Worm (Caenorhabditis elegans) whole organism, L1 larva: ENCODE results near the gene rars-1.

Source experiments
- C16A3.4 ChIP-seq: fragments of 150-350 bp; optimal IDR thresholded peaks from 2 replicates; lab custom pipeline; 2014; ENCODE audit warnings: missing biosample characterization, missing genetic modification characterization
- aha-1 ChIP-seq: fragments of 150-350 bp; optimal IDR thresholded peaks from 2 replicates; lab custom pipeline; 2014; ENCODE audit warnings: missing biosample characterization, missing genetic modification characterization
- ama-1 ChIP-seq: fragments of 150-350 bp; optimal IDR thresholded peaks from 2 replicates; lab custom pipeline; 2014
- ceh-82 ChIP-seq, 3 experiments: fragments of 150-350 bp in 1 of 3; sonication (generic microtip) in 2 of 3; optimal IDR thresholded peaks; 2 replicates each; lab custom pipeline; 2014 to 2017; ENCODE audit warnings: missing biosample characterization in 3 of 3, missing genetic modification characterization in 3 of 3
- ceh-88 ChIP-seq: fragments of 200-800 bp; sonication (Bioruptor generic); IDR thresholded peaks from 2 replicates; pipeline ENCODE4 v1.3.6; 2022; ENCODE audit warnings: missing genetic modification characterization, missing compliant biosample characterization
- ceh-90 ChIP-seq: sonication (generic microtip); optimal IDR thresholded peaks from 2 replicates; lab custom pipeline; 2016; ENCODE audit warnings: missing genetic modification characterization, missing compliant biosample characterization
- ces-1 ChIP-seq: fragments of 150-350 bp; optimal IDR thresholded peaks from 2 replicates; lab custom pipeline; 2014; ENCODE audit warnings: missing biosample characterization, missing genetic modification reagents, missing genetic modification characterization
- dpl-1 ChIP-seq, 3 experiments: fragments of 150-350 bp in 2 of 3; sonication (generic microtip) in 1 of 3; optimal IDR thresholded peaks; 2 replicates each; lab custom pipeline; 2014 to 2017; ENCODE audit warnings: missing biosample characterization in 3 of 3, missing genetic modification characterization in 3 of 3, missing genetic modification reagents in 3 of 3
- efl-1 ChIP-seq, 4 experiments: fragments of 150-350 bp; optimal IDR thresholded peaks in 3 of 4; peaks in 1 of 4; 1 replicate in 1 of 4; 2 replicates in 3 of 4; lab custom pipeline; 2014; ENCODE audit warnings: missing biosample characterization in 2 of 4, missing genetic modification characterization in 2 of 4, missing genetic modification reagents in 2 of 4
- efl-3 ChIP-seq: fragments of 200-800 bp; sonication (Bioruptor generic); optimal IDR thresholded peaks from 2 replicates; lab custom pipeline; 2018; ENCODE audit warnings: mild to moderate bottlenecking, missing genetic modification characterization, missing compliant biosample characterization
- elt-2 ChIP-seq: sonication (generic microtip); optimal IDR thresholded peaks from 2 replicates; lab custom pipeline; 2016; ENCODE audit warnings: missing genetic modification characterization, mild to moderate bottlenecking, inconsistent platforms, missing compliant biosample characterization, missing genetic modification reagents
- fkh-8 ChIP-seq: sonication (generic microtip); optimal IDR thresholded peaks from 2 replicates; lab custom pipeline; 2016; ENCODE audit warnings: mild to moderate bottlenecking, missing genetic modification characterization, missing compliant biosample characterization
- fos-1 ChIP-seq: fragments of 150-350 bp; optimal IDR thresholded peaks from 2 replicates; lab custom pipeline; 2014; ENCODE audit warnings: missing biosample characterization, missing genetic modification characterization
- grh-1 ChIP-seq: fragments of 200-800 bp; sonication (Bioruptor generic); IDR thresholded peaks from 2 replicates; pipeline ENCODE4 v1.3.6; 2022; ENCODE audit warnings: missing genetic modification reagents, missing genetic modification characterization, missing compliant biosample characterization
- irx-1 ChIP-seq: sonication (generic microtip); optimal IDR thresholded peaks from 2 replicates; lab custom pipeline; 2016; ENCODE audit warnings: missing genetic modification characterization, missing compliant biosample characterization
- isw-1 ChIP-seq: fragments of 200-800 bp; sonication (Bioruptor generic); IDR thresholded peaks from 2 replicates; pipeline ENCODE4 v1.3.6; 2022; ENCODE audit warnings: missing genetic modification characterization, missing compliant biosample characterization
- lin-13 ChIP-seq: fragments of 150-350 bp; optimal IDR thresholded peaks from 2 replicates; lab custom pipeline; 2014; ENCODE audit warnings: missing biosample characterization, missing genetic modification reagents, missing genetic modification characterization
- lin-14 ChIP-seq: fragments of 200-800 bp; sonication (Bioruptor generic); optimal IDR thresholded peaks from 2 replicates; lab custom pipeline; 2018; ENCODE audit warnings: mild to moderate bottlenecking, missing genetic modification characterization, moderate library complexity, missing compliant biosample characterization
- lin-15B ChIP-seq: fragments of 150-350 bp; sonication (generic microtip); optimal IDR thresholded peaks from 3 replicates; lab custom pipeline; 2014; ENCODE audit warnings: missing biosample characterization, missing genetic modification characterization
- lin-35 ChIP-seq, 2 experiments: fragments of 150-350 bp; optimal IDR thresholded peaks; 2 replicates each; lab custom pipeline; 2014; ENCODE audit warnings: missing biosample characterization in 2 of 2, missing genetic modification characterization in 2 of 2, missing genetic modification reagents in 2 of 2
- lin-39 ChIP-seq: fragments of 150-350 bp; optimal IDR thresholded peaks from 2 replicates; lab custom pipeline; 2014; ENCODE audit warnings: missing biosample characterization, missing genetic modification reagents, missing genetic modification characterization
- mef-2 ChIP-seq: fragments of 150-350 bp; optimal IDR thresholded peaks from 2 replicates; lab custom pipeline; 2014; ENCODE audit warnings: missing biosample characterization, missing genetic modification characterization
- mep-1 ChIP-seq: fragments of 150-350 bp; optimal IDR thresholded peaks from 2 replicates; lab custom pipeline; 2014; ENCODE audit warnings: missing biosample characterization, missing genetic modification characterization
- nhr-11 ChIP-seq: fragments of 150-350 bp; optimal IDR thresholded peaks from 2 replicates; lab custom pipeline; 2014; ENCODE audit warnings: missing biosample characterization, missing genetic modification characterization
- nhr-12 ChIP-seq: sonication (generic microtip); optimal IDR thresholded peaks from 2 replicates; lab custom pipeline; 2017; ENCODE audit warnings: missing biosample characterization, missing genetic modification characterization
- nhr-19 ChIP-seq: fragments of 200-800 bp; sonication (Bioruptor generic); conservative IDR thresholded peaks from 2 replicates; pipeline ENCODE4 v1.3.6; 2022; ENCODE audit warnings: missing genetic modification characterization, missing compliant biosample characterization
- nhr-71 ChIP-seq: sonication (generic microtip); optimal IDR thresholded peaks from 2 replicates; lab custom pipeline; 2016; ENCODE audit warnings: mild to moderate bottlenecking, missing genetic modification characterization, moderate library complexity, missing compliant biosample characterization
- nhr-76 ChIP-seq: sonication (generic microtip); optimal IDR thresholded peaks from 2 replicates; lab custom pipeline; 2017; ENCODE audit warnings: missing biosample characterization, missing genetic modification characterization
- nhr-77 ChIP-seq: fragments of 150-350 bp; optimal IDR thresholded peaks from 2 replicates; lab custom pipeline; 2014; ENCODE audit warnings: missing biosample characterization, missing genetic modification characterization
- nhr-84 ChIP-seq: sonication (generic microtip); optimal IDR thresholded peaks from 2 replicates; lab custom pipeline; 2017; ENCODE audit warnings: missing biosample characterization, missing genetic modification characterization
- nhr-85 ChIP-seq: sonication (generic microtip); peaks from one replicate; lab custom pipeline; 2016; ENCODE audit warnings: missing genetic modification characterization, inconsistent platforms, missing compliant biosample characterization
- pag-3 ChIP-seq: sonication (generic microtip); optimal IDR thresholded peaks from 2 replicates; lab custom pipeline; 2017; ENCODE audit warnings: missing genetic modification characterization, mild to moderate bottlenecking, missing compliant biosample characterization, antibody characterized with exemption, borderline replicate concordance; ENCODE audit not compliant: insufficient read depth
- pax-3 ChIP-seq: fragments of 200-800 bp; sonication (Bioruptor generic); optimal IDR thresholded peaks from 2 replicates; lab custom pipeline; 2018; ENCODE audit warnings: mild to moderate bottlenecking, missing genetic modification characterization, moderate library complexity, missing compliant biosample characterization
- pqm-1 ChIP-seq: sonication (generic microtip); optimal IDR thresholded peaks from 3 replicates; lab custom pipeline; 2017; ENCODE audit warnings: missing biosample characterization, missing genetic modification characterization
- rnt-1 ChIP-seq: sonication (generic microtip); optimal IDR thresholded peaks from 2 replicates; lab custom pipeline; 2016; ENCODE audit warnings: mild to moderate bottlenecking, missing genetic modification characterization, moderate library complexity, missing compliant biosample characterization
- skn-1 ChIP-seq: fragments of 150-350 bp; optimal IDR thresholded peaks from 2 replicates; lab custom pipeline; 2014; ENCODE audit warnings: missing biosample characterization, missing genetic modification characterization
- snpc-4 ChIP-seq: fragments of 150-350 bp; optimal IDR thresholded peaks from 2 replicates; lab custom pipeline; 2014; ENCODE audit warnings: missing biosample characterization, missing genetic modification characterization
- snu-23 ChIP-seq: sonication (generic microtip); optimal IDR thresholded peaks from 2 replicates; lab custom pipeline; 2016; ENCODE audit warnings: missing genetic modification characterization, missing compliant biosample characterization
- sptf-1 ChIP-seq: fragments of 150-350 bp; optimal IDR thresholded peaks from 2 replicates; lab custom pipeline; 2014; ENCODE audit warnings: missing biosample characterization, missing genetic modification characterization
- sup-37 ChIP-seq: fragments of 200-800 bp; sonication (Bioruptor generic); optimal IDR thresholded peaks from 2 replicates; lab custom pipeline; 2018; ENCODE audit warnings: mild to moderate bottlenecking, missing genetic modification characterization, missing compliant biosample characterization
- swsn-7 ChIP-seq: sonication (generic microtip); optimal IDR thresholded peaks from 2 replicates; lab custom pipeline; 2016; ENCODE audit warnings: missing genetic modification characterization, missing compliant biosample characterization
- tbx-2 ChIP-seq: sonication (generic microtip); optimal IDR thresholded peaks from 2 replicates; lab custom pipeline; 2016; ENCODE audit warnings: missing genetic modification characterization, missing compliant biosample characterization
- tlp-1 ChIP-seq: fragments of 150-350 bp; optimal IDR thresholded peaks from 2 replicates; lab custom pipeline; 2014; ENCODE audit warnings: missing biosample characterization, missing genetic modification characterization
- unc-130 ChIP-seq: fragments of 150-350 bp; optimal IDR thresholded peaks from 2 replicates; lab custom pipeline; 2017; ENCODE audit warnings: missing biosample characterization, missing genetic modification characterization, inconsistent platforms
- unc-30 ChIP-seq: sonication (generic microtip); optimal IDR thresholded peaks from 2 replicates; lab custom pipeline; 2017; ENCODE audit warnings: missing biosample characterization, missing genetic modification characterization
- unc-62 ChIP-seq: fragments of 150-350 bp; optimal IDR thresholded peaks from 2 replicates; lab custom pipeline; 2014; ENCODE audit warnings: missing biosample characterization, missing genetic modification reagents, missing genetic modification characterization
- unc-98 ChIP-seq: fragments of 200-800 bp; sonication (Bioruptor generic); IDR thresholded peaks from 2 replicates; pipeline ENCODE4 v1.3.6; 2022; ENCODE audit warnings: missing genetic modification characterization, missing compliant biosample characterization
- vab-15 ChIP-seq: sonication (generic microtip); optimal IDR thresholded peaks from 2 replicates; lab custom pipeline; 2017; ENCODE audit warnings: missing genotype, mild to moderate bottlenecking, missing genetic modification characterization, missing compliant biosample characterization
- xbp-1 ChIP-seq: sonication (generic microtip); optimal IDR thresholded peaks from 2 replicates; lab custom pipeline; 2016; ENCODE audit warnings: missing genetic modification characterization, missing compliant biosample characterization
- ztf-4 ChIP-seq: fragments of 150-350 bp; optimal IDR thresholded peaks from 2 replicates; lab custom pipeline; 2014; ENCODE audit warnings: missing biosample characterization, missing genetic modification characterization

The rars-1 gene

DNA sequence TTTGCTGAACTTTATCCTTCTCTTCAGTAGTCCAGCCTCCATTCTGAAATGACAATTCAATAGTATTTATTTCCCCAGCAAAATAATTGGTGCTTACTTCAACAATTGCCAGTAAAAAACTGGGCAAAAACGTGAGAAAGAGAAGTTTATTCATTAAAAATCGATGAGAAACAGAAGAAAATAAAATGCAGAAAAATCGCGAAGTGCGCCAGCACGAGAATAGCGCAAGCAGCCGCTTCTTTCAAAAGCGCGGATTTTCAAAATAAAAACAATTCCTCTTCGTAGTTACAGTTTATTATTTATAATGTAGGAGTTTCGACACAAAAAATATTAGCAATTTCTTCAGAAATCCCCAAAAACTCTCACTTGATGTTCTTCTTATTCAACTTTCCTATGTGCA is 45.9 kb upstream of the rars-1 start, which contains the start of gene C27F2.9 (continued):
- TF ChIP-seq efl-3 (GFP tag; lab: Kevin White, UChicago) (peak; percentile 19), nhr-19 (GFP tag; lab: Robert Waterston, UW) (peak; percentile 91), grh-1 (GFP tag; lab: Robert Waterston, UW) (peak; percentile 85), lin-15B (peak; percentile 75), mep-1 (peak; percentile 95), nhr-85 (tag; lab: Kevin White, UChicago) (peak; percentile 93), fkh-8 (tag; lab: Kevin White, UChicago) (peak; percentile 84), tbx-2 (tag; lab: Kevin White, UChicago) (peak; percentile 93), mef-2 (tag; lab: Kevin White, UChicago) (peak; percentile 5), pag-3 (peak; percentile 67), swsn-7 (tag; lab: Kevin White, UChicago) (peak; percentile 94), skn-1 (tag; lab: Kevin White, UChicago) (peak; percentile 91), rnt-1 (tag; lab: Kevin White, UChicago) (peak; percentile 96), xbp-1 (tag; lab: Kevin White, UChicago) (peak; percentile 93), lin-35 (GFP tag; optimal IDR thresholded peaks at IDR 0.05; lab: Kevin White, UChicago) (peak; percentile 99 to 100), irx-1 (tag; lab: Kevin White, UChicago) (peak; percentile 90), snpc-4 (tag; lab: Kevin White, UChicago) (peak; percentile 73), lin-14 (GFP tag; lab: Kevin White, UChicago) (peak; percentile 88), lin-13 (GFP tag; lab: Kevin White, UChicago) (peak; percentile 71), ama-1 (peak; percentile 9), ceh-88 (GFP tag; lab: Robert Waterston, UW) (peak; percentile 57; the same call in 1 of the 2 replicates), C16A3.4 (tag; lab: Kevin White, UChicago) (peak; percentile 92), nhr-76 (tag; lab: Kevin White, UChicago) (no peak), dpl-1 (GFP tag; optimal IDR thresholded peaks at IDR 0.05; lab: Kevin White, UChicago) (peak; percentile 99 to 100 (median 99)), unc-98 (GFP tag; lab: Robert Waterston, UW) (no peak), aha-1 (tag; lab: Kevin White, UChicago) (peak; percentile 56), nhr-12 (tag; lab: Kevin White, UChicago) (peak; percentile 21), sup-37 (peak; percentile 81), vab-15 (tag; lab: Kevin White, UChicago) (no peak), pax-3 (peak; percentile 78), sptf-1 (tag; lab: Kevin White, UChicago) (no peak), pqm-1 (tag; lab: Kevin White, UChicago) (no peak), ztf-4 (tag; lab: Kevin White, UChicago) (peak; percentile 61), unc-30 (tag; lab: Kevin White, UChicago) (no peak), nhr-71 (tag; lab: Kevin White, UChicago) (peak; percentile 95), isw-1 (GFP tag; lab: Robert Waterston, UW) (peak; percentile 91), ceh-82 (tag; optimal IDR thresholded peaks at IDR 0.05; lab: Kevin White, UChicago) (peak; percentile 89 to 94 (median 93)), efl-1 (optimal IDR thresholded peaks at IDR 0.05; lab: Kevin White, UChicago) (peak; percentile 98 to 99), efl-1 (GFP tag; optimal IDR thresholded peaks at IDR 0.05 in 1 of 2; lab: Kevin White, UChicago) (peak; percentile 99 to 100), ces-1 (no peak), fos-1 (tag; lab: Kevin White, UChicago) (peak; percentile 80), elt-2 (peak; percentile 74), lin-39 (tag; lab: Kevin White, UChicago) (peak; percentile 86), unc-130 (tag; lab: Kevin White, UChicago) (peak; percentile 81), nhr-77 (tag; lab: Kevin White, UChicago) (peak; percentile 72), ceh-90 (tag; lab: Kevin White, UChicago) (peak; percentile 63), unc-62 (GFP tag; lab: Kevin White, UChicago) (no peak), nhr-11 (tag; lab: Kevin White, UChicago) (peak; percentile 90), snu-23 (GFP tag; lab: Kevin White, UChicago) (peak; percentile 94), tlp-1 (no peak), nhr-84 (tag; lab: Kevin White, UChicago) (no peak)
